Worm (Caenorhabditis elegans): ENCODE results near the gene Y43B11AR.3.
A peak's percentile ranks its signal among the peaks of the same experiment; 100 is the strongest.

Gene Y43B11AR.3

ce11 chrIV:7075063-7075462 lies 8.5 kb downstream of the Y43B11AR.3 start, which contains the start of gene srg-50:
srg-50 (minus strand) TSS chrIV:7075163.
- no peak for TF ChIP-seq zfp-3 (GFP tag; conservative IDR thresholded peaks at IDR 0.05)
- TF ChIP-seq dve-1 (tag; optimal IDR thresholded peaks at IDR 0.05; ENCODE audit: insufficient read depth) = no peak
- TF ChIP-seq aha-1 (tag) = peak; percentile 33

ce11 chrIV:7072110-7072509 lies 11.4 kb downstream of the Y43B11AR.3 start, which contains the start of gene srg-48:
srg-48 (plus strand) TSS chrIV:7072410.
- TF ChIP-seq Y75B8A.6 (GFP tag; IDR thresholded peaks at IDR 0.05) (no peak), mep-1 (tag; optimal IDR thresholded peaks at IDR 0.05) (no peak), daf-12 (tag; optimal IDR thresholded peaks at IDR 0.05) (no peak), vab-7 (GFP tag; IDR thresholded peaks at IDR 0.05) (no peak), ces-1 (GFP tag; optimal IDR thresholded peaks at IDR 0.05) (no peak), nhr-48 (tag; optimal IDR thresholded peaks at IDR 0.05) (no peak)

DNA sequence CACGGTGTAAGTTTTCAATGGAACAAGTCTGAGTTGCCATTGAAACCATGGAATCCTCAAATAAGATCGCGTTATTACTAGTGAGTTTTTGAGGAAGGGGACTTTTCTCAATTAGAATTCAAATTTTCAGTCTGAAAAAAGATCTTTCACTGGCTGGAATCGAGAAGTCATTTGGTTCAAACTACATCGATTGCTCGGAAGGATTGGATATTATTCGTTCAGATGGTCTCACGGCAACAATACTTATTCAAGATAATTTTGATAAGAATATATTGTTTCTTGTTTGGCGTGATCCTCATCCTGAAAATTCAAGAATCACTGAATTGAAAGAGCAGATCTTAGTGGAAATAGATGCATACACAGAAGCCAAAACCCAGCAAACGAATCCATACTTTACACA lies 16.1 kb downstream of the Y43B11AR.3 start:
- TF ChIP-seq zfp-2 (tag; optimal IDR thresholded peaks at IDR 0.05) (no peak), unc-62 (GFP tag; optimal IDR thresholded peaks at IDR 0.05 in 1 of 2) (peak in 1 of 2 experiments; percentile 93), unc-62 (tag; optimal IDR thresholded peaks at IDR 0.05) (no peak), fos-1 (tag; optimal IDR thresholded peaks at IDR 0.05) (no peak)

DNA sequence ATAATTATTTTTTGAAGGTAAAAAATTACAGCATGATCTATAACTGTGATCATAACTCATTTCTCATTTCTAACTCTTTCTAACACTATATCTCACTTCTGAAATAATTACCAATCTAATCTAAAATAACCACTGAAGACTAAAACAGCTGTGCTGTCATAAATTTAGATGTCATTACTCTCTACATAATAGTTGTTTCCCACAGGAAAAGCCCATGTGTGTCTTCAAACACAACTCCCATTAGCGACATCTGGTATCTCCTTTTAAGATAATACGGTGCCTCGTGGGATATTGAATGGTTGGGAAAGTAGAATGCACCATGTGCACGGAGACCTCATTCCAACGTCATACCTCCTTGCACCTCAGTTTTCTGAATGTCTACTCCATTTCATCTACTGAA lies 18.5 kb downstream of the Y43B11AR.3 start, which contains the start of gene Y43B11AL.1:
Y43B11AL.1 (plus strand) TSS at position 301 of the 400 bp plus-strand sequence.
- no peak for TF ChIP-seq gei-8 (GFP tag; optimal IDR thresholded peaks at IDR 0.05)
- TF ChIP-seq dmd-6 (GFP tag; IDR thresholded peaks at IDR 0.05) = no peak
- no peak for TF ChIP-seq snpc-1.2 (GFP tag; IDR thresholded peaks at IDR 0.05)
- TF ChIP-seq arid-1 (GFP tag; conservative IDR thresholded peaks at IDR 0.05) = no peak
- no peak for TF ChIP-seq F44E2.7 (GFP tag; IDR thresholded peaks at IDR 0.05)
- no peak for TF ChIP-seq ceh-44 (GFP tag; IDR thresholded peaks at IDR 0.05)
- TF ChIP-seq fos-1 (tag; optimal IDR thresholded peaks at IDR 0.05) = no peak
- no peak for TF ChIP-seq duxl-1 (tag; optimal IDR thresholded peaks at IDR 0.05; ENCODE audit: poor library complexity)

ce11 chrIV:7062697-7063096 lies 20.8 kb downstream of the Y43B11AR.3 start:
- no peak for TF ChIP-seq php-3 (GFP tag; IDR thresholded peaks at IDR 0.05)
- no peak for TF ChIP-seq zag-1 (tag; optimal IDR thresholded peaks at IDR 0.05)
- TF ChIP-seq madf-9 (GFP tag; conservative IDR thresholded peaks at IDR 0.05) = no peak
- TF ChIP-seq aha-1 (tag) = peak; percentile 90

- TF ChIP-seq nhr-42 (GFP tag; IDR thresholded peaks at IDR 0.05) = no peak
- TF ChIP-seq ceh-32 (tag; optimal IDR thresholded peaks at IDR 0.05; ENCODE audit: poor library complexity) = no peak
Observed at ce11 chrIV:7057677-7058076, 25.8 kb downstream of the Y43B11AR.3 start, which contains the start of gene srx-50. srx-50 (plus strand) TSS chrIV:7057977.

DNA sequence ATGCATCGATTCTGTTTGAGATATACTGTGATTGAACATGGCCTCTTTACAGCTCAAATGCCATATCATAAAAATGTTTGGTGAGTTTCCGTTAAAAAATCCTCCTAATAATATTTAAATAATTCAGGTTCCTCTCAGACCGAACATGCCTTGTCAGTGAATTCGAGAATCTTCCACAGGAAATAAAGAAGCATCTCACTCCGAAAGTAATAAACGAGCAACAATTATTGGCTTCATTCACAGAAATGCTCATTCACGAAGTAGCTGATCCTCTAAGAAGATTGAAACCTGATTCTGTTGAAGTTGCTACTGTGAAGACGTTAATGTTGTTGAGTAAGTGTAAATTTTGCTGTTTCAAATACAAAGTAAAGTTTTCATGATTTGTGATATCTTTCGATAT lies 31.4 kb downstream of the Y43B11AR.3 start:
- no peak for TF ChIP-seq lsy-2 (tag; optimal IDR thresholded peaks at IDR 0.05)
- TF ChIP-seq ZK337.2 (GFP tag; IDR thresholded peaks at IDR 0.05) = no peak
- TF ChIP-seq vab-7 (GFP tag; IDR thresholded peaks at IDR 0.05) = no peak
- no peak for TF ChIP-seq D1046.2 (GFP tag; IDR thresholded peaks at IDR 0.05)
- TF ChIP-seq zip-11 (GFP tag; IDR thresholded peaks at IDR 0.05) = no peak

Data from whole organism, L4 larva.